Fruit fly (Drosophila melanogaster): ENCODE measurements around the gene CG8519.

CG8519 gene

DNA sequence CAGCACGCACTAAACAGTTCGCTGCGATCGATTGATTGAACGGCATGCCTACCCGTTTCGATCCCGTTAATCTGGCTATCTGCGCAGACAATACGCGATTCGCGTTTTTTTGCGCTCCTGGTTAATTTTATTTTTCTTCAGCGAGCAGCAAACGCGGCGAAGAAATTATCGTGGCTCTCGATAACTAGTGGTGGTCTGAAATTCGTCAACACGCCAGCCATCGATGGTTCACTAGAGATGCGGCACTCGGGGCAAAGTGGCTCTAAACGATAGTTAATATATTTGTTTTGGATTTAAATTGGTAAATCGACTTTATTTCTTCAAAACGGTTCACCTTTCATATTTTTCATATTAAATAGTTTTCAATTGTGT lies 38.3 kb downstream of the CG8519 start, which contains the start of gene dikar (continued):
- TF ChIP-seq CG12391 (tag; optimal IDR thresholded peaks at IDR 0.05) (peak; percentile 54), Antp (GFP tag; optimal IDR thresholded peaks at IDR 0.05) (peak; percentile 63), Mes4 (GFP tag; optimal IDR thresholded peaks at IDR 0.05) (no peak), CG18619 (GFP tag; optimal IDR thresholded peaks at IDR 0.05) (peak; percentile 44), cwo (GFP tag; optimal IDR thresholded peaks at IDR 0.05) (no peak), Ptx1 (GFP tag; IDR thresholded peaks at IDR 0.05) (peak; percentile 70), CG12769 (tag; optimal IDR thresholded peaks at IDR 0.05) (no peak), vfl (GFP tag; optimal IDR thresholded peaks at IDR 0.05) (peak; percentile 62), HLH4C (GFP tag; IDR thresholded peaks at IDR 0.05; ENCODE audit: partially characterized antibody) (peak; percentile 69), Hr51 (GFP tag; optimal IDR thresholded peaks at IDR 0.05) (peak in 1 of 2 experiments; percentile 47), CG13123 (GFP tag; optimal IDR thresholded peaks at IDR 0.05) (no peak), CG32772 (GFP tag; IDR thresholded peaks at IDR 0.05) (peak; percentile 47), CG10209 (GFP tag; optimal IDR thresholded peaks at IDR 0.05) (no peak), HHEX (GFP tag; optimal IDR thresholded peaks at IDR 0.05) (no peak), CG4360 (GFP tag; IDR thresholded peaks at IDR 0.05) (no peak), nmo (GFP tag; optimal IDR thresholded peaks at IDR 0.05) (peak; percentile 66), CG1792 (GFP tag; optimal IDR thresholded peaks at IDR 0.05) (peak; percentile 37), Doc2 (GFP tag; IDR thresholded peaks at IDR 0.05) (no peak), CG11085 (GFP tag; IDR thresholded peaks at IDR 0.05) (peak; percentile 69), CG33557 (GFP tag; optimal IDR thresholded peaks at IDR 0.05) (peak; percentile 38), Six4 (GFP tag; optimal IDR thresholded peaks at IDR 0.05) (no peak), fru (optimal IDR thresholded peaks at IDR 0.05) (no peak), CG13775 (GFP tag; optimal IDR thresholded peaks at IDR 0.05) (peak; percentile 71), Ssrp (tag; optimal IDR thresholded peaks at IDR 0.05) (peak; percentile 26), oc (tag; optimal IDR thresholded peaks at IDR 0.05) (no peak), Asciz (GFP tag; optimal IDR thresholded peaks at IDR 0.05) (peak; percentile 44), CG10366 (GFP tag; IDR thresholded peaks at IDR 0.05) (peak; percentile 70), jigr1 (GFP tag; IDR thresholded peaks at IDR 0.05) (0 out of 3 replicates have a peak, but pooled peaks have one; percentile 40), crc (GFP tag; optimal IDR thresholded peaks at IDR 0.05) (no peak), CG16815 (GFP tag; optimal IDR thresholded peaks at IDR 0.05) (peak; percentile 43), HmgD (GFP tag; optimal IDR thresholded peaks at IDR 0.05) (no peak), CG15601 (tag; optimal IDR thresholded peaks at IDR 0.05) (no peak), insv (GFP tag; optimal IDR thresholded peaks at IDR 0.05) (no peak), CG4854 (GFP tag; optimal IDR thresholded peaks at IDR 0.05) (no peak), CG9609 (GFP tag; optimal IDR thresholded peaks at IDR 0.05) (peak; percentile 34), NC2β (GFP tag; optimal IDR thresholded peaks at IDR 0.05) (no peak), sqz (GFP tag; optimal IDR thresholded peaks at IDR 0.05) (no peak), Hr78 (GFP tag; optimal IDR thresholded peaks at IDR 0.05) (no peak), CG17568 (GFP tag; optimal IDR thresholded peaks at IDR 0.05) (no peak), CG1024 (GFP tag; IDR thresholded peaks at IDR 0.05) (peak; percentile 59; the same call in 1 of the 2 replicates), Hr39 (optimal IDR thresholded peaks at IDR 0.05) (no peak), CG16779 (GFP tag; IDR thresholded peaks at IDR 0.05) (no peak), CG6683 (GFP tag; optimal IDR thresholded peaks at IDR 0.05) (no peak), Blimp-1 (GFP tag; optimal IDR thresholded peaks at IDR 0.05) (no peak), mam (GFP tag; optimal IDR thresholded peaks at IDR 0.05) (peak; percentile 68), Dip2 (GFP tag; IDR thresholded peaks at IDR 0.05) (no peak), fd3F (GFP tag; optimal IDR thresholded peaks at IDR 0.05) (peak; percentile 23), CG8765 (GFP tag; IDR thresholded peaks at IDR 0.05) (peak; percentile 55; the same call in 1 of the 2 replicates), CG3163 (GFP tag; optimal IDR thresholded peaks at IDR 0.05) (no peak), CG11093 (GFP tag; IDR thresholded peaks at IDR 0.05) (no peak), Lhr (GFP tag; optimal IDR thresholded peaks at IDR 0.05) (no peak)

Data from whole organism, embryonic.